Fruit fly (Drosophila melanogaster) whole organism, adult: ENCODE results near the gene AspRS-m.

Experiments used
- CG11617 ChIP-seq: fragments of 200-800 bp; sonication (Bioruptor generic); optimal IDR thresholded peaks from 2 replicates; lab custom pipeline; 2017; ENCODE audit warnings: mild to moderate bottlenecking, missing biosample characterization, missing genetic modification reagents, missing genetic modification characterization
- CG12768 ChIP-seq: fragments of 200-800 bp; sonication (Bioruptor generic); optimal IDR thresholded peaks from 2 replicates; lab custom pipeline; 2017; ENCODE audit warnings: missing biosample characterization, missing genetic modification characterization, mild to moderate bottlenecking, moderate library complexity, missing genetic modification reagents
- CG14711 ChIP-seq: fragments of 200-800 bp; sonication (Bioruptor generic); optimal IDR thresholded peaks from 2 replicates; lab custom pipeline; 2018; ENCODE audit warnings: missing biosample characterization, mild to moderate bottlenecking, missing genetic modification characterization, moderate library complexity
- CG1620 ChIP-seq: fragments of 200-800 bp; sonication (Bioruptor generic); optimal IDR thresholded peaks from 2 replicates; lab custom pipeline; 2016; ENCODE audit warnings: missing biosample characterization, missing genetic modification characterization
- CG33017 ChIP-seq: fragments of 200-800 bp; sonication (Bioruptor generic); optimal IDR thresholded peaks from 2 replicates; lab custom pipeline; 2018; ENCODE audit warnings: missing biosample characterization, mild to moderate bottlenecking, missing genetic modification characterization, moderate library complexity
- CG5204 ChIP-seq: fragments of 200-800 bp; sonication (Bioruptor generic); optimal IDR thresholded peaks from 2 replicates; lab custom pipeline; 2016; ENCODE audit warnings: missing biosample characterization, missing genetic modification characterization
- CG7045 ChIP-seq: fragments of 200-800 bp; sonication (Bioruptor generic); optimal IDR thresholded peaks from 2 replicates; lab custom pipeline; 2017; ENCODE audit warnings: missing biosample characterization, mild to moderate bottlenecking, missing genetic modification characterization
- CG7101 ChIP-seq: fragments of 200-800 bp; sonication (Bioruptor generic); optimal IDR thresholded peaks from 2 replicates; lab custom pipeline; 2018; ENCODE audit warnings: missing biosample characterization, mild to moderate bottlenecking, missing genetic modification characterization, moderate library complexity
- Clk ChIP-seq: fragments of 200-800 bp; sonication (Bioruptor generic); optimal IDR thresholded peaks from 2 replicates; lab custom pipeline; 2017; ENCODE audit warnings: missing biosample characterization, missing genetic modification characterization
- Crg-1 ChIP-seq: fragments of 200-800 bp; sonication (Bioruptor generic); optimal IDR thresholded peaks from 2 replicates; lab custom pipeline; 2016; ENCODE audit warnings: missing biosample characterization, missing genetic modification characterization
- Hr96 ChIP-seq: fragments of 200-800 bp; sonication (Bioruptor generic); optimal IDR thresholded peaks from 2 replicates; lab custom pipeline; 2016; ENCODE audit warnings: missing biosample characterization, missing genetic modification characterization
- Mnt ChIP-seq: fragments of 200-800 bp; sonication (Bioruptor generic); optimal IDR thresholded peaks from 2 replicates; lab custom pipeline; 2016; ENCODE audit warnings: missing biosample characterization, mild to moderate bottlenecking, missing genetic modification characterization
- bab1 ChIP-seq: fragments of 200-800 bp; sonication (Bioruptor generic); optimal IDR thresholded peaks from 3 replicates; lab custom pipeline; 2019; ENCODE audit warnings: missing biosample characterization, mild to moderate bottlenecking, missing genetic modification characterization, moderate library complexity
- cic ChIP-seq: fragments of 200-800 bp; sonication (Bioruptor generic); optimal IDR thresholded peaks from 2 replicates; lab custom pipeline; 2017; ENCODE audit warnings: missing biosample characterization, mild to moderate bottlenecking, missing genetic modification characterization, moderate library complexity
- cnc ChIP-seq, 2 experiments: fragments of >200 bp; optimal IDR thresholded peaks; 2 replicates each; lab custom pipeline; 2017
- kay ChIP-seq: fragments of 200-800 bp; sonication (Bioruptor generic); peaks from one replicate; lab custom pipeline; 2016; ENCODE audit warnings: missing biosample characterization, missing genetic modification characterization, borderline replicate concordance
- ovo ChIP-seq: fragments of 200-800 bp; sonication (Bioruptor generic); optimal IDR thresholded peaks from 2 replicates; lab custom pipeline; 2016; ENCODE audit warnings: missing biosample characterization, missing genetic modification characterization
- pad ChIP-seq: fragments of 200-800 bp; sonication (Bioruptor generic); optimal IDR thresholded peaks from 3 replicates; lab custom pipeline; 2017; ENCODE audit warnings: missing biosample characterization, missing genetic modification characterization, mild to moderate bottlenecking, moderate library complexity, missing genetic modification reagents
- tj ChIP-seq: fragments of 200-800 bp; sonication (Bioruptor generic); optimal IDR thresholded peaks from 3 replicates; lab custom pipeline; 2017; ENCODE audit warnings: missing biosample characterization, mild to moderate bottlenecking, missing genetic modification characterization, moderate library complexity
- toe ChIP-seq: fragments of 200-800 bp; sonication (Bioruptor generic); optimal IDR thresholded peaks from 2 replicates; lab custom pipeline; 2016; ENCODE audit warnings: missing biosample characterization, missing genetic modification characterization

AspRS-m gene

dm6 chr2L:16826872-16827506 is at the start of gene AspRS-m:
Gene AspRS-m, plus strand, starts transcription at chr2L:16827078.
- TF ChIP-seq CG5204, result no peak
- peak; percentile 65 for TF ChIP-seq Mnt (GFP tag; lab: Kevin White, UChicago)
- TF ChIP-seq bab1, result peak; percentile 6
- no peak for TF ChIP-seq kay (GFP tag; lab: Kevin White, UChicago)
- TF ChIP-seq CG14711, result peak; percentile 40
- TF ChIP-seq tj, result peak; percentile 3
- TF ChIP-seq toe (GFP tag; lab: Kevin White, UChicago), result peak; percentile 10

- TF ChIP-seq cnc (optimal IDR thresholded peaks at IDR 0.05; lab: Kevin White, UChicago) (no peak), bab1 (no peak), pad (GFP tag; lab: Kevin White, UChicago) (no peak), CG14711 (no peak), CG12768 (no peak), tj (no peak), toe (GFP tag; lab: Kevin White, UChicago) (no peak), Mnt (GFP tag; lab: Kevin White, UChicago) (no peak), CG33017 (tag; lab: Kevin White, UChicago) (no peak), CG5204 (no peak), CG1620 (no peak), ovo (GFP tag; lab: Kevin White, UChicago) (no peak)
Observed at dm6 chr2L:16787548-16787947, 39.3 kb upstream of the AspRS-m start.

dm6 chr2L:16788885-16789284 is 38.0 kb upstream of the AspRS-m start:
- no peak for TF ChIP-seq CG1620
- TF ChIP-seq kay (GFP tag; lab: Kevin White, UChicago), result peak; percentile 2

- TF ChIP-seq ovo (GFP tag; lab: Kevin White, UChicago), result no peak
- no peak for TF ChIP-seq CG5204
- TF ChIP-seq CG1620, result no peak
- no peak for TF ChIP-seq CG33017 (tag; lab: Kevin White, UChicago)
- no peak for TF ChIP-seq Hr96 (GFP tag; lab: Kevin White, UChicago)
- no peak for TF ChIP-seq Clk (GFP tag; lab: Kevin White, UChicago)
- TF ChIP-seq kay (GFP tag; lab: Kevin White, UChicago), result no peak
- no peak for TF ChIP-seq tj
- no peak for TF ChIP-seq cnc (optimal IDR thresholded peaks at IDR 0.05; lab: Kevin White, UChicago)
- TF ChIP-seq pad (GFP tag; lab: Kevin White, UChicago), result no peak
- TF ChIP-seq bab1, result no peak
- TF ChIP-seq CG12768, result no peak
- no peak for TF ChIP-seq CG14711
- no peak for TF ChIP-seq CG11617 (GFP tag; lab: Kevin White, UChicago)
- no peak for TF ChIP-seq CG7101 (tag; lab: Kevin White, UChicago)
- TF ChIP-seq toe (GFP tag; lab: Kevin White, UChicago), result no peak
- TF ChIP-seq CG7045, result no peak
- TF ChIP-seq Crg-1, result no peak
- no peak for TF ChIP-seq cic (GFP tag; lab: Kevin White, UChicago)
Observed at dm6 chr2L:16789880-16790279, 37.0 kb upstream of the AspRS-m start.

dm6 chr2L:16790671-16791270 is 36.1 kb upstream of the AspRS-m start, which contains the start of gene Cyt-b5-r:
Gene Cyt-b5-r, minus strand, starts transcription at chr2L:16790721.
- TF ChIP-seq Crg-1 (no peak), Hr96 (GFP tag; lab: Kevin White, UChicago) (no peak), tj (no peak), kay (GFP tag; lab: Kevin White, UChicago) (no peak), cnc (optimal IDR thresholded peaks at IDR 0.05; lab: Kevin White, UChicago) (no peak), CG12768 (no peak), CG7045 (no peak), CG33017 (tag; lab: Kevin White, UChicago) (no peak), Mnt (GFP tag; lab: Kevin White, UChicago) (peak; percentile 6), CG14711 (no peak), CG5204 (no peak), toe (GFP tag; lab: Kevin White, UChicago) (no peak), ovo (GFP tag; lab: Kevin White, UChicago) (no peak), CG11617 (GFP tag; lab: Kevin White, UChicago) (no peak), CG1620 (no peak), Clk (GFP tag; lab: Kevin White, UChicago) (no peak), cic (GFP tag; lab: Kevin White, UChicago) (peak; percentile 5)

- no peak for TF ChIP-seq Clk (GFP tag; lab: Kevin White, UChicago)
- peak; percentile 74 for TF ChIP-seq kay (GFP tag; lab: Kevin White, UChicago)
Observed at dm6 chr2L:16791345-16791744, 35.5 kb upstream of the AspRS-m start, which contains the start of gene CG17928. Gene CG17928, plus strand, starts transcription at chr2L:16791568.

- TF ChIP-seq CG5204 (no peak), Clk (GFP tag; lab: Kevin White, UChicago) (no peak), kay (GFP tag; lab: Kevin White, UChicago) (no peak), cic (GFP tag; lab: Kevin White, UChicago) (no peak), CG7045 (no peak), Hr96 (GFP tag; lab: Kevin White, UChicago) (no peak), tj (no peak)
Observed at dm6 chr2L:16793970-16794369, 32.9 kb upstream of the AspRS-m start, which contains the start of gene Ugt37C2. Gene Ugt37C2, plus strand, starts transcription at chr2L:16794211.
